Worm (Caenorhabditis elegans) whole organism, L4 larva: ENCODE data around the gene srw-48.

ENCODE experiments used
- D1046.2 ChIP-seq: fragments of 200-800 bp; sonication (Bioruptor generic); IDR thresholded peaks from 2 replicates; pipeline ENCODE4 v1.3.6; 2022; ENCODE audit warnings: missing genetic modification characterization, missing compliant biosample characterization
- R02D3.7 ChIP-seq: fragments of 150-350 bp; sonication (generic microtip); optimal IDR thresholded peaks from 3 replicates; lab custom pipeline; 2014; ENCODE audit warnings: missing biosample characterization, missing genetic modification characterization
- Y75B8A.6 ChIP-seq: fragments of 200-800 bp; sonication (Bioruptor generic); IDR thresholded peaks from 2 replicates; pipeline ENCODE4 v1.3.6; 2022; ENCODE audit warnings: missing genetic modification reagents, missing genetic modification characterization, missing compliant biosample characterization
- ceh-20 ChIP-seq: fragments of 200-800 bp; sonication (Bioruptor generic); IDR thresholded peaks from 2 replicates; pipeline ENCODE4 v1.3.6; 2022; ENCODE audit warnings: missing genetic modification reagents, missing genetic modification characterization, missing compliant biosample characterization
- ceh-32 ChIP-seq: sonication (generic microtip); optimal IDR thresholded peaks from 2 replicates; lab custom pipeline; 2016; ENCODE audit warnings: mild to moderate bottlenecking, missing genetic modification characterization, missing compliant biosample characterization; ENCODE audit not compliant: poor library complexity
- ceh-44 ChIP-seq: fragments of 200-800 bp; sonication (Bioruptor generic); IDR thresholded peaks from 2 replicates; pipeline ENCODE4 v1.3.6; 2022; ENCODE audit warnings: missing genetic modification reagents, missing genetic modification characterization, missing compliant biosample characterization
- daf-8 ChIP-seq: fragments of 200-800 bp; sonication (Bioruptor generic); IDR thresholded peaks from 2 replicates; pipeline ENCODE4 v1.3.6; 2022; ENCODE audit warnings: missing genetic modification characterization, missing compliant biosample characterization
- dmd-9 ChIP-seq: fragments of 200-800 bp; sonication (Bioruptor generic); IDR thresholded peaks from 2 replicates; pipeline ENCODE4 v1.3.6; 2022; ENCODE audit warnings: missing genetic modification reagents, missing genetic modification characterization, missing compliant biosample characterization
- dpl-1 ChIP-seq: fragments of 150-350 bp; optimal IDR thresholded peaks from 2 replicates; lab custom pipeline; 2014; ENCODE audit warnings: missing biosample characterization, missing genetic modification reagents, missing genetic modification characterization
- duxl-1 ChIP-seq: sonication (generic microtip); optimal IDR thresholded peaks from 2 replicates; lab custom pipeline; 2016; ENCODE audit warnings: mild to moderate bottlenecking, missing genetic modification characterization, moderate library complexity, missing compliant biosample characterization; ENCODE audit not compliant: poor library complexity
- egl-43 ChIP-seq: fragments of 200-800 bp; sonication (Bioruptor generic); IDR thresholded peaks from 2 replicates; pipeline ENCODE4 v1.3.6; 2022; ENCODE audit warnings: missing genetic modification reagents, missing genetic modification characterization, missing compliant biosample characterization
- hlh-11 ChIP-seq: fragments of 200-800 bp; sonication (Bioruptor generic); optimal IDR thresholded peaks from 2 replicates; lab custom pipeline; 2018; ENCODE audit warnings: mild to moderate bottlenecking, missing genetic modification characterization, missing compliant biosample characterization
- hlh-30 ChIP-seq: sonication (generic microtip); optimal IDR thresholded peaks from 2 replicates; lab custom pipeline; 2017; ENCODE audit warnings: antibody characterized with exemption, mild to moderate bottlenecking, missing genetic modification characterization, missing compliant biosample characterization; ENCODE audit not compliant: insufficient read depth
- hmg-1.1 ChIP-seq: fragments of 200-800 bp; sonication (Bioruptor generic); IDR thresholded peaks from 2 replicates; pipeline ENCODE4 v1.3.6; 2022; ENCODE audit warnings: missing genetic modification reagents, missing genetic modification characterization, missing compliant biosample characterization
- lim-7 ChIP-seq: fragments of 200-800 bp; sonication (Bioruptor generic); IDR thresholded peaks from 2 replicates; pipeline ENCODE4 v1.3.6; 2022; ENCODE audit warnings: missing genetic modification characterization, missing compliant biosample characterization
- lin-15B ChIP-seq: fragments of 150-350 bp; sonication (generic microtip); optimal IDR thresholded peaks from 3 replicates; lab custom pipeline; 2014; ENCODE audit warnings: missing biosample characterization, missing genetic modification characterization
- lir-3 ChIP-seq: sonication (generic microtip); optimal IDR thresholded peaks from 2 replicates; lab custom pipeline; 2016; ENCODE audit warnings: mild to moderate bottlenecking, missing genetic modification characterization, missing compliant biosample characterization
- mdl-1 ChIP-seq, 2 experiments: fragments of 150-350 bp in 1 of 2; sonication (generic microtip) in 1 of 2; optimal IDR thresholded peaks; 2 replicates each; lab custom pipeline; 2014 to 2017; ENCODE audit warnings: missing biosample characterization in 2 of 2, missing genetic modification characterization in 2 of 2
- mep-1 ChIP-seq: fragments of 150-350 bp; sonication (generic microtip); optimal IDR thresholded peaks from 3 replicates; lab custom pipeline; 2014; ENCODE audit warnings: missing biosample characterization, missing genetic modification characterization
- mes-2 ChIP-seq: sonication (generic microtip); optimal IDR thresholded peaks from 2 replicates; lab custom pipeline; 2016; ENCODE audit warnings: missing genotype, mild to moderate bottlenecking, missing genetic modification characterization, missing compliant biosample characterization; ENCODE audit not compliant: poor library complexity, severe bottlenecking
- nhr-10 ChIP-seq: fragments of 150-350 bp; optimal IDR thresholded peaks from 2 replicates; lab custom pipeline; 2014; ENCODE audit warnings: missing biosample characterization, missing genetic modification characterization
- nhr-25 ChIP-seq: sonication (generic microtip); optimal IDR thresholded peaks from 2 replicates; lab custom pipeline; 2017; ENCODE audit warnings: missing genetic modification characterization, mild to moderate bottlenecking, missing compliant biosample characterization, antibody characterized with exemption, moderate library complexity, borderline replicate concordance; ENCODE audit not compliant: insufficient read depth
- nhr-28 ChIP-seq: fragments of 150-350 bp; optimal IDR thresholded peaks from 2 replicates; lab custom pipeline; 2014; ENCODE audit warnings: missing biosample characterization, missing genetic modification characterization
- nhr-42 ChIP-seq: fragments of 200-800 bp; sonication (Bioruptor generic); IDR thresholded peaks from 2 replicates; pipeline ENCODE4 v1.3.6; 2022; ENCODE audit warnings: missing genetic modification characterization, missing compliant biosample characterization
- pqm-1 ChIP-seq: sonication (generic microtip); optimal IDR thresholded peaks from 2 replicates; lab custom pipeline; 2017; ENCODE audit warnings: missing biosample characterization, missing genetic modification characterization
- saeg-2 ChIP-seq: fragments of 200-800 bp; sonication (Bioruptor generic); IDR thresholded peaks from 2 replicates; pipeline ENCODE4 v1.3.6; 2022; ENCODE audit warnings: missing genetic modification reagents, missing genetic modification characterization, missing compliant biosample characterization
- set-16 ChIP-seq: fragments of 200-800 bp; sonication (Bioruptor generic); IDR thresholded peaks from 2 replicates; pipeline ENCODE4 v1.3.6; 2022; ENCODE audit warnings: missing genetic modification reagents, missing genetic modification characterization, missing compliant biosample characterization
- snpc-1.2 ChIP-seq: fragments of 200-800 bp; sonication (Bioruptor generic); IDR thresholded peaks from 2 replicates; pipeline ENCODE4 v1.3.6; 2022; ENCODE audit warnings: missing genetic modification reagents, missing genetic modification characterization, missing compliant biosample characterization
- unc-39 ChIP-seq: sonication (generic microtip); optimal IDR thresholded peaks from 2 replicates; lab custom pipeline; 2017; ENCODE audit warnings: missing biosample characterization, missing genetic modification characterization
- unc-62 ChIP-seq, 3 experiments: fragments of 150-350 bp in 1 of 3; sonication (generic microtip); optimal IDR thresholded peaks in 2 of 3; peaks in 1 of 3; 1 replicate in 1 of 3; 2 replicates in 2 of 3; lab custom pipeline; 2014 to 2017; ENCODE audit warnings: missing biosample characterization in 3 of 3, missing genetic modification characterization in 3 of 3, missing genetic modification reagents in 3 of 3, missing genotype in 1 of 3
- ztf-11 ChIP-seq: fragments of 150-350 bp; optimal IDR thresholded peaks from 2 replicates; lab custom pipeline; 2014; ENCODE audit warnings: missing biosample characterization, missing genetic modification characterization

The srw-48 gene

ce11 chrV:16420696-16421095 lies at the start of gene srw-48:
TSS of gene srw-48 (plus strand) at chrV:16420996.
- TF ChIP-seq mep-1 (tag; lab: Kevin White, UChicago): no peak
- TF ChIP-seq saeg-2 (GFP tag; lab: Robert Waterston, UW): no peak
- no peak for TF ChIP-seq Y75B8A.6 (GFP tag; lab: Robert Waterston, UW)
- TF ChIP-seq unc-39: no peak
- no peak for TF ChIP-seq dmd-9 (GFP tag; lab: Robert Waterston, UW)
- TF ChIP-seq ceh-20 (GFP tag; lab: Robert Waterston, UW): no peak

DNA sequence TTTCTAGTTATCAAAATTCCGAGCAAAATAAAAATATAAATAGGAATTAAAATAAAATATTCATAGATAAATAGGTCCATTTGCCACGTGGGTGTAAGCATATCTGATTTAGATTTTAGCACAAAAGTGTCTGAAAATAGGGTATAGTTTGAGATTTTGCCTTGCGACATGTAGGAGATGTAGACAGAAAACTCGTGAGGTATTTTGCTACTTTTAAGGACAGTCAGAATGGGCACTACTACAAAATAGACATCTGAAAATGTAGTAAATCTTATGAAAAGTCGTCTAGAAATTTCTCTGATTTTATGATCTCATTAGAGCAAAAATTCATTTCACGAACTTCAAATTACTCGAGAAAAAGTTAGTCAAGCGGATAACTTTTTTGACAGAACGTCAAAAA lies 46.1 kb upstream of the srw-48 start, which contains the start of gene srv-34:
srv-34 (minus strand) TSS at position 101 of the 400 bp plus-strand sequence.
- TF ChIP-seq unc-62 (GFP tag; optimal IDR thresholded peaks at IDR 0.05 in 1 of 2; lab: Kevin White, UChicago) (peak in 1 of 2 experiments; percentile 62), unc-62 (tag; optimal IDR thresholded peaks at IDR 0.05; lab: Kevin White, UChicago) (no peak), ceh-32 (tag; lab: Kevin White, UChicago) (no peak), lim-7 (no peak)

DNA sequence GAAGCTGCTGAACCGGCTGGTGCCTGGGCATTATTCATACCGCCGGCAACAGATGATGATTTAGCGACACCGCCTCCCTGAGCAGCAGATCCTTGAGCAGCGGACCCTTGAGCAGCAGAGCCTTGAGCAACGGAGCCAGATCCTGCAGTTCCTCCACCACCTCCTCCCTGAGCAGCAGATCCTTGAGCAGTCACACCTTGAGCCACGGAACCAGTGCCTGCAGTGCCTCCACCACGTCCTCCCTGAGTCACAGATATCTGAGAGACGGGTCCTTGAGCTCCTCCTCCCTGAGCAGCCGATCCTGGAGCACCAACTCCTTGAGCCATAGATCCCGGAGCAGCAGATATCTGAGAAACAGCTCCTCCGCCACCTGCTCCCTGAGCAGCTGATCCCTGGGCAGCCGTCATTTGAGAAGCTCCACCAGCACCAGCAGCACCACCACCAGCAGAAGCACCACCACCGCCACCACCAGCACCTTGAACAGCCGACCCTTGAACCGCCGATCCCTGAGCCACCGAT lies 44.3 kb upstream of the srw-48 start:
- TF ChIP-seq snpc-1.2: 0 out of 2 replicates have a peak, but pooled peaks have one; percentile 41
- TF ChIP-seq Y75B8A.6 (GFP tag; lab: Robert Waterston, UW): no peak
- TF ChIP-seq set-16: peak; percentile 95
- no peak for TF ChIP-seq daf-8 (GFP tag; lab: Robert Waterston, UW)

ce11 chrV:16377188-16377587 lies 43.6 kb upstream of the srw-48 start:
- peak; percentile 91 for TF ChIP-seq set-16
- TF ChIP-seq nhr-25 (tag; lab: Kevin White, UChicago): no peak
- no peak for TF ChIP-seq lir-3 (tag; lab: Kevin White, UChicago)
- TF ChIP-seq nhr-42 (GFP tag; lab: Robert Waterston, UW): peak; percentile 25; the same call in 1 of the 2 replicates
- peak; percentile 60; the same call in 1 of the 2 replicates for TF ChIP-seq egl-43 (GFP tag; lab: Robert Waterston, UW)
- no peak for TF ChIP-seq lin-15B (tag; lab: Kevin White, UChicago)
- no peak for TF ChIP-seq mdl-1 (tag; optimal IDR thresholded peaks at IDR 0.05; lab: Kevin White, UChicago)
- no peak for TF ChIP-seq ceh-44
- TF ChIP-seq pqm-1 (tag; lab: Kevin White, UChicago): no peak
- peak; percentile 72; the same call in 1 of the 2 replicates for TF ChIP-seq D1046.2 (GFP tag; lab: Robert Waterston, UW)
- 0 out of 2 replicates have a peak, but pooled peaks have one; percentile 21 for TF ChIP-seq dmd-9 (GFP tag; lab: Robert Waterston, UW)

- no peak for TF ChIP-seq nhr-10 (tag; lab: Kevin White, UChicago)
- TF ChIP-seq nhr-28: no peak
- TF ChIP-seq mes-2 (tag; lab: Kevin White, UChicago): no peak
- TF ChIP-seq lin-15B (tag; lab: Kevin White, UChicago): no peak
- no peak for TF ChIP-seq duxl-1 (tag; lab: Kevin White, UChicago)
- TF ChIP-seq R02D3.7 (tag; lab: Kevin White, UChicago): no peak
- TF ChIP-seq dpl-1 (GFP tag; lab: Kevin White, UChicago): no peak
- no peak for TF ChIP-seq hlh-30 (tag; lab: Kevin White, UChicago)
- no peak for TF ChIP-seq Y75B8A.6 (GFP tag; lab: Robert Waterston, UW)
- TF ChIP-seq hlh-11 (tag; lab: Kevin White, UChicago): no peak
- TF ChIP-seq ceh-44: no peak
- no peak for TF ChIP-seq unc-62 (GFP tag; optimal IDR thresholded peaks at IDR 0.05 in 1 of 2; lab: Kevin White, UChicago)
- no peak for TF ChIP-seq unc-62 (tag; optimal IDR thresholded peaks at IDR 0.05; lab: Kevin White, UChicago)
- TF ChIP-seq D1046.2 (GFP tag; lab: Robert Waterston, UW): no peak
- no peak for TF ChIP-seq hmg-1.1 (GFP tag; lab: Robert Waterston, UW)
- TF ChIP-seq ztf-11 (tag; lab: Kevin White, UChicago): no peak
These were observed 42.9 kb upstream of the srw-48 start, which contains the start of gene F13A7.1 for ce11 chrV:16377849-16378248. TSS of gene F13A7.1 (minus strand) at chrV:16377949.
